Worm (Caenorhabditis elegans): Measurements from ENCODE around the gene Y49F6B.9.

DNA sequence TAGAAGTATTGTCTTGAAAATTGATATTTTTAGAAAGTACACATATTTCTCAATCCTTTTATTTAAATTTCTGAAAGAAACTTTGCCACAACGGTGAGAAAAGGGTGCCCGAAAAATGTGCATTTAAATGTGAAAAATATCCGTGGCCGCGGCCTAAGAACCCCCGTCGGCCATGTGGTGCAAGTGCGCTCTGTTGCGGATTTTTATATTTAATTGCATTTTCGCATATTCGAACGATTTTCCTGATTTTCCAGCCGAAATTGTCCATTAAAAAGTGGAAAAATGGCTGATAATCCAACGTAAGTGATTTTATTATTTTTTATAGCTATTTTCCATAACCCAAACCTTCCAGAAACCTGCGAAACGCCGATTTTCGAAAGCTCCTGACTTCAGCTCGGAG is 17.0 kb downstream of the Y49F6B.9 start, which contains the start of gene smu-2:
- TF ChIP-seq T22C8.4 (GFP tag; IDR thresholded peaks at IDR 0.05) (no peak), ref-1 (GFP tag; conservative IDR thresholded peaks at IDR 0.05) (no peak), med-1 (GFP tag; optimal IDR thresholded peaks at IDR 0.05; ENCODE audit: insufficient read depth) (no peak), flt-1 (GFP tag; IDR thresholded peaks at IDR 0.05) (peak; percentile 67; the same call in 1 of the 2 replicates), ztf-23 (GFP tag; IDR thresholded peaks at IDR 0.05) (peak; percentile 74)

Data from whole organism, midembryonic.